Fruit fly (Drosophila melanogaster): Measurements from ENCODE around the gene Jhbp14.

The Jhbp14 gene

DNA sequence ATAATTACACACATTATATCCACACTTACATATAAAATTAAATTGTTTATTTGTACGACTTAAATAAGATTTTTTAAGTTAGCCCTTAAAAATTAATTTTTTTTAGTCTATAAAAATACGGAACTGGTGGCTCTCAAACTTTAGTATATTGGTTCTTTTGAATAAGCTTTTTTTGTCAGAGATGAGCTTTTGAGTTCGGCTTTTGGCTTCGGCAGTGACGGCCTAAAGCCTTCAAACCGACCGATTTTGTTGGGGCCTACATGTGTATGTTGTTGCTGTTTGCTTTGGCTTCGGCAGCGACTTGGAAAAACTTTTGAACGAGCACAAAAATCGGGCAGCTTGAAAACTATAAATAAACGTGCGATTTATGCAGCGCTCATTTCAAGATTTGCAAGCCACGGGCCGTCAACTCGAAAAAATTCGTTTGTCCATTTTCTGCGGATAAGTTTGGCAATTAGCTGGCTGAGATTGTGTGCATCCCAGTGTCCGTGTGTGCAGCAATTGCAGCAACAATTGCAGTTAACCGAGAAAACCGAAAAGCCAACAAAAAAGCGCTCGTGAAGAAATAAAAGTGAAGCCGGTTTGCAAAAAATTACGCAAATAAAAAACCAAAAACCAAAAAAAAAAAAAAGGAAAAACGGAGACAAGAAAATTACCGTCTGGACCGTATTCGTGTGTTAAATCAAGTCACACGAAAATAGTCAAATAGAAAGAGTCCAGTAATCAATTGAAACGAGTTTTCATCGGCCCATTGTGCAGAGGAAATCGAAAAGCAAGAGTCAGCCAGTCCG, 9.8 kb downstream of the Jhbp14 start, which contains the start of gene CG16820:
Gene CG16820, plus strand, starts transcription at position 378 of the 791 bp plus-strand sequence.
- no peak for TF ChIP-seq CG8478 (optimal IDR thresholded peaks at IDR 0.05)
- TF ChIP-seq EcR (GFP tag; optimal IDR thresholded peaks at IDR 0.05) = no peak
- no peak for TF ChIP-seq usp (GFP tag; optimal IDR thresholded peaks at IDR 0.05)

DNA sequence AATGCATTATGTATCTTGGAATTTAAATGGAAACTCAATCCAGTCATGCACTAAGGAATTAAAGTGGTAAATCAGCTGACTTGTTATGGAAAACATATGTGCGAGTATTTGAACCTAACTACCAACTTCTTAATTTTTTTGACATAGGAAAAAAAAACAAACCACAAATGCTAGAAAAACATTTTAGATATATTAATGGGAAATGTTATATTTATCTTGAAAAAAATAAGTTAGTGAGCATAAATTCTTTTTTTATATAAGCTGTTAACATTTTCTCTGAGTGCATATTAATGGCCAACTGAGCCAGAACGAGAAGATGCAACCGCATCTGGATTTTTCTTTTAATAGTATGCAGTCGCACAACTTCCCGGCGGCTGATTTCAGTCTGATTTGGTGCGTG, 14.9 kb downstream of the Jhbp14 start:
- TF ChIP-seq pan (optimal IDR thresholded peaks at IDR 0.05) = no peak
- no peak for TF ChIP-seq usp (GFP tag; optimal IDR thresholded peaks at IDR 0.05)
- no peak for TF ChIP-seq EcR (GFP tag; optimal IDR thresholded peaks at IDR 0.05)

DNA sequence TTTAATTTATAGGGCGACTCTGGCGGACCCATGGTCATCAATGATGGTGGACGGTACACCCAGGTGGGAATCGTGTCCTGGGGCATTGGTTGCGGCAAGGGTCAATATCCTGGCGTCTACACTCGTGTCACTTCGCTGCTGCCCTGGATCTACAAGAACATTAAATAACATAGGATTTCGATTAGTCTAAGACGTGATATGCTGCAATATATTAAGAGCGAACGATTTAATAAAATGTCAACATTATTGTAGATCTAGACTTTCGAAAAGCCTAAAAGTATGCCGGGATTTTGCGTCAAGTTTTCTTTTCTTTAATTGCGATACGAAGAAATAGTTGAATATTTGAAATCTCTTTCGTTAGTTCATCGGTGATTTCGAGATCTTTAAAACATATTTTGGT, 20.9 kb downstream of the Jhbp14 start, which contains the start of gene Naa20B:
Gene Naa20B, plus strand, starts transcription at position 301 of the 400 bp plus-strand sequence.
- no peak for TF ChIP-seq psq (optimal IDR thresholded peaks at IDR 0.05)
- TF ChIP-seq CG8478 (optimal IDR thresholded peaks at IDR 0.05) = no peak
- TF ChIP-seq usp (GFP tag; optimal IDR thresholded peaks at IDR 0.05) = no peak
- TF ChIP-seq EcR (GFP tag; optimal IDR thresholded peaks at IDR 0.05) = no peak
- TF ChIP-seq pan (optimal IDR thresholded peaks at IDR 0.05) = no peak
- TF ChIP-seq Dll (optimal IDR thresholded peaks at IDR 0.05) = no peak

dm6 chr2L:13258702-13259101, 22.4 kb downstream of the Jhbp14 start:
- TF ChIP-seq pan (optimal IDR thresholded peaks at IDR 0.05) (no peak), Dll (optimal IDR thresholded peaks at IDR 0.05) (no peak), usp (GFP tag; optimal IDR thresholded peaks at IDR 0.05) (no peak), psq (optimal IDR thresholded peaks at IDR 0.05) (no peak), CG8478 (optimal IDR thresholded peaks at IDR 0.05) (no peak)

DNA sequence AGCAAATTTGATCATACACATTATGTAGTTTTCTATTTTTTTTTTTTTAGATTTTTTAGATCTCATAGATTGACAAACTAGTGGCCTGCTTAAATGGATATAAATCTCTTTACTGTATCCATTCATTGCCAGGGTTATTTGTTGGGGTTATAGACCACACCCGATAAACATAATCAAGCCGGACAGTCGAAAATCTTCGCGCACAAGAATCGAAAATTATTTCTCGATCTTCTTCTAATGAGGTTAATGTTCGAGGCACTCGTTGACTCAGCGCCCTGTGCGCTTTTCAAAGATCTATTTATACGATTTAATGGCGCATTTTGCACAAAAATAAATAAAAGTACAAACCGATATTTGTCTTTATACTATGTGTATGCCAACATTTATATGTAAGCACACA, 23.3 kb downstream of the Jhbp14 start, which contains the start of gene CG31730:
Gene CG31730, minus strand, starts transcription at position 101 of the 400 bp plus-strand sequence.
- TF ChIP-seq EcR (GFP tag; optimal IDR thresholded peaks at IDR 0.05) (no peak), usp (GFP tag; optimal IDR thresholded peaks at IDR 0.05) (no peak), CG8478 (optimal IDR thresholded peaks at IDR 0.05) (no peak), pan (optimal IDR thresholded peaks at IDR 0.05) (no peak), Dll (optimal IDR thresholded peaks at IDR 0.05) (no peak), psq (optimal IDR thresholded peaks at IDR 0.05) (no peak)

- no peak for TF ChIP-seq pan (optimal IDR thresholded peaks at IDR 0.05)
- TF ChIP-seq EcR (GFP tag; optimal IDR thresholded peaks at IDR 0.05) = no peak
- no peak for TF ChIP-seq psq (optimal IDR thresholded peaks at IDR 0.05)
Measured at dm6 chr2L:13260740-13261139, 24.4 kb downstream of the Jhbp14 start, which contains the start of gene CG44085. Gene CG44085 (plus strand): TSS chr2L:13261008.

- TF ChIP-seq pan (optimal IDR thresholded peaks at IDR 0.05) (no peak), psq (optimal IDR thresholded peaks at IDR 0.05) (no peak), usp (GFP tag; optimal IDR thresholded peaks at IDR 0.05) (no peak), CG8478 (optimal IDR thresholded peaks at IDR 0.05) (no peak), Dll (optimal IDR thresholded peaks at IDR 0.05) (no peak), EcR (GFP tag; optimal IDR thresholded peaks at IDR 0.05) (no peak)
Measured at dm6 chr2L:13265776-13266175, 29.5 kb downstream of the Jhbp14 start, which contains the start of gene CG31848. Gene CG31848 (minus strand): TSS chr2L:13265876.

DNA sequence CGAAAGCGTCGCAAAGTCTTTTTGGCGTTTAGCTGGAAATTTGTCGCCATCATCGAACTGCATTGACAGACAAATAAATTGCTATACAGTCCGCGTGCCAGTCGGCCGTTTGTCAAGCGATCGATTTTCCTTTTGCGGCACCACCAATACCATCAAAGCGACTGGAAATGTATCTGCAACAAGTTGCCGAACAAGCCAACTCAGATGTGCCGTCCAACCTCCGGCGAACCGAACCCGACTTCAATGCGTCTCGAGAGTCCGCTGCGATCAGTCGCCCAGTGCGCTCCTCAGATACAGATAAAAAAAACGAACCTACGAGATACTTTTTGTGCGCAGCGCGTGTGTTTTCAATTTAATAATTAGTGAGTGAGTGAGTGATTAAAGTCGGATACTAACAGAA, 30.3 kb downstream of the Jhbp14 start:
- TF ChIP-seq psq (optimal IDR thresholded peaks at IDR 0.05) (no peak), CG8478 (optimal IDR thresholded peaks at IDR 0.05) (no peak), pan (optimal IDR thresholded peaks at IDR 0.05) (no peak), EcR (GFP tag; optimal IDR thresholded peaks at IDR 0.05) (no peak), Dll (optimal IDR thresholded peaks at IDR 0.05) (no peak), usp (GFP tag; optimal IDR thresholded peaks at IDR 0.05) (no peak)

DNA sequence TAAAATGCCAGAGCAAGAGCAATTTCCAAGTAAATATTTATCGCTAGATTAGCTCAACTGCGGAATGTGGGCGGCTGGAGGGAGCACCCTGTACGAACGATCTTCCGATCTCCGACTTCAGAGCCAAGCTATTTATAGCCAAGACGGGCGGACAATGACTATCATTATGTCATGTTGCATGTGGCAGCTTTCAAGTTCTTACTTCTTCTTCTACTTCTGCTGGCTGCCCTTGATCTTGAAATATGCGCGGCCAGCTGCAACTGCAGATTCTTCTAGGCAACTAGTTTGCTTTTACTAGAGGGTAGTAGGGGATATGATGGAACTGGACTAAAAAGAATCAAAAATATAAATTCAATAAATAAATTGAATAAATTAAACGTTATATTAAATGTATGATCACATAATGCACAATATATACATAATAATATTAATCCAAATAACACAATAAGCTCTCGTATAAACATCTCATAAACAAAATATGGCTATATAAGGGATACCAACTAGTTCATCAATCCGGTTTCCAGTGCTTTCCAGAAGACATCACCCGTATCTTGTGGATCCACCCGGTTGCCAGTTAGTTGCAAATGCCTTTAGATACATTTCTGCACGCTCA, 31.9 kb downstream of the Jhbp14 start:
- TF ChIP-seq CG8478 (optimal IDR thresholded peaks at IDR 0.05) (no peak), pan (optimal IDR thresholded peaks at IDR 0.05) (no peak), usp (GFP tag; optimal IDR thresholded peaks at IDR 0.05) (no peak), Dll (optimal IDR thresholded peaks at IDR 0.05) (no peak), EcR (GFP tag; optimal IDR thresholded peaks at IDR 0.05) (no peak), psq (optimal IDR thresholded peaks at IDR 0.05) (no peak)

DNA sequence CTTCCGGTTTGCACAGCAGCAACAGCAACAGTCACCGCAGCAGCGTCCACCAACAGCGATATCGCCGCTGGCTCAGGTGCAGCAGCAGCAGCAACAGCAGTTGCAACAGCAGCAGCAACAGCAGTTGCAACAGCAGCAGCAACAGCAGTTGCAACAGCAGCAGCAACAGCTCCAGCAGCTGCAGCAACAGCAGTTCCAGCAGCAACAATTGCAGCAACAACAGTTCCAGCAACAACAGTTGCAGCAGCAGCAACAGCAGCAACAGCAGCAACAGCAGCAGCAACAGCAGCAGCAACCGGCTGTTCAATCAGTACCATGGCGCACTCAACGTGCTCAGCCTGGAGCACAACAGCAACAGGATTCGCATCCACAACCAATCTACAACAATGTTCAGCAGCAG, 36.2 kb downstream of the Jhbp14 start:
- TF ChIP-seq pan (optimal IDR thresholded peaks at IDR 0.05) (no peak), usp (GFP tag; optimal IDR thresholded peaks at IDR 0.05) (no peak), psq (optimal IDR thresholded peaks at IDR 0.05) (no peak), CG8478 (optimal IDR thresholded peaks at IDR 0.05) (no peak), EcR (GFP tag; optimal IDR thresholded peaks at IDR 0.05) (no peak), Dll (optimal IDR thresholded peaks at IDR 0.05) (no peak)

DNA sequence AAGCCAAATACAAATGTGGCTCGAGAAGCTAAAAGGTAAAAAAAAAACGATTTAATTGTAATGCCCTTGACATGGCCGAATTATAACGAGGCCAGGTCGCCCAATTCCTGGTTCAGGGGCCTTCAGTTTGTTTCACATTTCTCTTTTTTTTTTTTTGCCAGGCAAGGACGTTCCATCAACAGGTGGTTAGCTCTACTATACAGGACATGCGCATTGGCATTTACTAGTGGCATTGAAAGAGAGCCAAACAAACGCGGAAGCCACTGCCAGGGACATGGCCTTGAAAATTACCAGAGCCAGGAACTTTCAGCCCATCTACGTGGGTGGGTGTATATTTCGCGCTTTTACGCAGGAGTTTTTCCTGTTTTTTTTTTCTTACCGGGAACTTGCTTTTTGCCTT, 49.5 kb downstream of the Jhbp14 start:
- TF ChIP-seq usp (GFP tag; optimal IDR thresholded peaks at IDR 0.05) = no peak
- no peak for TF ChIP-seq pan (optimal IDR thresholded peaks at IDR 0.05)
- TF ChIP-seq EcR (GFP tag; optimal IDR thresholded peaks at IDR 0.05) = no peak
- TF ChIP-seq CG8478 (optimal IDR thresholded peaks at IDR 0.05) = no peak

DNA sequence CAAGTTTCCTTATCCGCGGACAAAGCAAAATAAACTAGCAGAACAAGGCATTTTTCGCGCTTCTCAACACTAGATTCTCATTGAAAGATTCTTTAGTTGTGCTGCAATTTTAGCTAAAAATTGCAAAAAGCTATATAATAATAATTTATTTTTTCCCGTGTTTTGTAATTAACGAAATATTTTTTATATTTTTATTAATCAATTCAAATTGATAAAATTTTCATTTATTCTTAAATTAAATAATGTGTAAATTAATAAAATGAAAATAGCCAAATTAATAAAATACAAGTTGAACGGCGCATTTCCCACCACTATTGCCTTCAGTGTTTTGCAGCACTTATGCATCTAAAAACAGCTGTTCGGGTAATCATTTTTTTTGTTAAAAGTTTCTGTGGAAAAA, 50.2 kb downstream of the Jhbp14 start, which contains the start of the genes Drep4 and Uvrag:
Gene Drep4, minus strand, starts transcription at position 7 of the 400 bp plus-strand sequence.
Gene Uvrag, plus strand, starts transcription at position 322 of the 400 bp plus-strand sequence.
- TF ChIP-seq EcR (GFP tag; optimal IDR thresholded peaks at IDR 0.05) (no peak), usp (GFP tag; optimal IDR thresholded peaks at IDR 0.05) (no peak), psq (optimal IDR thresholded peaks at IDR 0.05) (no peak), Dll (optimal IDR thresholded peaks at IDR 0.05) (no peak), CG8478 (optimal IDR thresholded peaks at IDR 0.05) (no peak), pan (optimal IDR thresholded peaks at IDR 0.05) (no peak)
